Worm (Caenorhabditis elegans): ENCODE results near the gene fbxl-3.
A peak's percentile ranks its signal among the peaks of the same experiment; 100 is the strongest.

fbxl-3 gene

DNA sequence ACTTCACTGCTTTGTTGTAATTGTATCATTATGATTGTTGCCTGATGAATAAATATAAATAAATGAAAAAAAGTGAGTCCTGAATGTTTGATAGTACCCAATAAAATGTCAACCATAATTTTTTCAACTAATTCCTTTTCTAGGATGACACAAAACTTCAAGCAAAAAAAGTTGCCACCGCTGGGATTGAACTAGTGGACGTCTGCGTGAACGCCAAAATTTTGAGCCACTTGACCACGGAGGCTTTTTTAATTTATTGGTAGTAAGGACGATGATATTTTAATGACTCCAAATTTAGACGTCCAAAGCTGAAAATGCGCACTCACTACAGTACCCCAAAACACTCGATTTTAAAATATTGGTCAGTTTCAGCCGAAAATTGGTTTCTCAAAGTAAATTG, 45.1 kb downstream of the fbxl-3 start:
- no peak for TF ChIP-seq egrh-3 (GFP tag; IDR thresholded peaks at IDR 0.05)
- TF ChIP-seq ceh-79 (tag; optimal IDR thresholded peaks at IDR 0.05), result peak; percentile 78
- no peak for TF ChIP-seq hlh-26 (GFP tag; conservative IDR thresholded peaks at IDR 0.05)
- TF ChIP-seq aptf-2 (GFP tag; conservative IDR thresholded peaks at IDR 0.05), result no peak
- no peak for TF ChIP-seq nhr-120 (GFP tag; IDR thresholded peaks at IDR 0.05)
- TF ChIP-seq Y53F4B.3 (GFP tag; IDR thresholded peaks at IDR 0.05), result peak; percentile 26; the same call in 1 of the 2 replicates
- TF ChIP-seq Y79H2A.3 (GFP tag; conservative IDR thresholded peaks at IDR 0.05), result no peak
- TF ChIP-seq rec-8 (tag; optimal IDR thresholded peaks at IDR 0.05), result peak; percentile 80 to 84
- TF ChIP-seq Y95B8A.8 (GFP tag; IDR thresholded peaks at IDR 0.05), result 0 out of 2 replicates have a peak, but pooled peaks have one; percentile 75
- 0 out of 2 replicates have a peak, but pooled peaks have one; percentile 62 for TF ChIP-seq nfya-2 (GFP tag; IDR thresholded peaks at IDR 0.05)
- no peak for TF ChIP-seq lag-1 (GFP tag; IDR thresholded peaks at IDR 0.05)
- peak; percentile 48 for TF ChIP-seq hmg-1.2 (GFP tag; IDR thresholded peaks at IDR 0.05)
- no peak for TF ChIP-seq ztf-6 (GFP tag; IDR thresholded peaks at IDR 0.05)
- peak; percentile 78 for TF ChIP-seq mes-4 (tag; optimal IDR thresholded peaks at IDR 0.05)
- TF ChIP-seq bed-2 (GFP tag; IDR thresholded peaks at IDR 0.05), result no peak
- TF ChIP-seq pbrm-1 (GFP tag; IDR thresholded peaks at IDR 0.05), result peak; percentile 77
- peak; percentile 50; the same call in 1 of the 2 replicates for TF ChIP-seq C06A6.2 (GFP tag; conservative IDR thresholded peaks at IDR 0.05)
- TF ChIP-seq F10E7.11 (tag; optimal IDR thresholded peaks at IDR 0.05), result peak; percentile 95
- peak; percentile 71 for TF ChIP-seq lin-54 (GFP tag; optimal IDR thresholded peaks at IDR 0.05)
- TF ChIP-seq lin-40 (tag; optimal IDR thresholded peaks at IDR 0.05), result peak; percentile 9
- peak; percentile 93 for TF ChIP-seq B0336.3 (GFP tag; IDR thresholded peaks at IDR 0.05)
- peak; percentile 40 for TF ChIP-seq F22D6.2 (tag; optimal IDR thresholded peaks at IDR 0.05)
- peak; percentile 85 for TF ChIP-seq nhr-90 (tag; optimal IDR thresholded peaks at IDR 0.05)
- TF ChIP-seq hrde-1 (tag; optimal IDR thresholded peaks at IDR 0.05; ENCODE audit: borderline replicate concordance), result peak; percentile 85
- TF ChIP-seq T26A5.8 (tag; optimal IDR thresholded peaks at IDR 0.05), result peak; percentile 78
- peak; percentile 37 for TF ChIP-seq hlh-12 (tag; optimal IDR thresholded peaks at IDR 0.05)
- TF ChIP-seq zfh-2 (GFP tag; conservative IDR thresholded peaks at IDR 0.05), result no peak
- no peak for TF ChIP-seq bed-1 (GFP tag; IDR thresholded peaks at IDR 0.05)
- TF ChIP-seq him-1 (tag; optimal IDR thresholded peaks at IDR 0.05), result peak; percentile 57
- TF ChIP-seq unc-62 (GFP tag; optimal IDR thresholded peaks at IDR 0.05), result no peak
- no peak for TF ChIP-seq ets-4 (GFP tag; optimal IDR thresholded peaks at IDR 0.05)
- TF ChIP-seq F49E8.2 (tag; optimal IDR thresholded peaks at IDR 0.05; ENCODE audit: insufficient read depth), result peak; percentile 60
- TF ChIP-seq lir-1 (GFP tag; conservative IDR thresholded peaks at IDR 0.05), result no peak
- peak; percentile 27 for TF ChIP-seq F57A8.1 (GFP tag; optimal IDR thresholded peaks at IDR 0.05)
- no peak for TF ChIP-seq dpl-1 (GFP tag; optimal IDR thresholded peaks at IDR 0.05)
- no peak for TF ChIP-seq snpc-3.4 (tag; optimal IDR thresholded peaks at IDR 0.05)
- peak; percentile 0 for TF ChIP-seq B0035.1 (tag; optimal IDR thresholded peaks at IDR 0.05)
- peak; percentile 76 for TF ChIP-seq rpc-1 (optimal IDR thresholded peaks at IDR 0.05)
- TF ChIP-seq rpc-1 (tag; optimal IDR thresholded peaks at IDR 0.05), result peak; percentile 93
- TF ChIP-seq F57C9.4 (tag; optimal IDR thresholded peaks at IDR 0.05), result peak; percentile 77
- peak; percentile 89 for TF ChIP-seq fkh-3 (tag; optimal IDR thresholded peaks at IDR 0.05)
- no peak for TF ChIP-seq K12H6.12 (tag; optimal IDR thresholded peaks at IDR 0.05)
- peak; percentile 25; the same call in 1 of the 2 replicates for TF ChIP-seq hmg-20 (GFP tag; IDR thresholded peaks at IDR 0.05)
- TF ChIP-seq ceh-27 (GFP tag; optimal IDR thresholded peaks at IDR 0.05), result peak; percentile 9
- no peak for TF ChIP-seq lin-35 (GFP tag; optimal IDR thresholded peaks at IDR 0.05)
- no peak for TF ChIP-seq rcor-1 (GFP tag; IDR thresholded peaks at IDR 0.05)
- TF ChIP-seq egl-18 (GFP tag; IDR thresholded peaks at IDR 0.05), result no peak
- peak; percentile 72 for TF ChIP-seq madf-6 (GFP tag; IDR thresholded peaks at IDR 0.05)
- peak; percentile 62 for TF ChIP-seq atf-7 (tag; optimal IDR thresholded peaks at IDR 0.05)

All from whole organism, young adult.